Fruit fly (Drosophila melanogaster) Kc167 (cell line): Measurements from ENCODE around the gene CG32069.

Source experiments
- Myc ChIP-seq: fragments of >200 bp; optimal IDR thresholded peaks from 2 replicates; lab custom pipeline; 2017; ENCODE audit warnings: missing external identifiers
- Sin3A ChIP-seq: fragments of >200 bp; optimal IDR thresholded peaks from 2 replicates; lab custom pipeline; 2018; ENCODE audit warnings: missing external identifiers
- h ChIP-seq: fragments of >200 bp; optimal IDR thresholded peaks from 3 replicates; lab custom pipeline; 2018; ENCODE audit warnings: missing external identifiers
- psq ChIP-seq: fragments of >200 bp; optimal IDR thresholded peaks from 2 replicates; lab custom pipeline; 2017; ENCODE audit warnings: missing external identifiers
- ttk ChIP-seq: sonication (Bioruptor generic); optimal IDR thresholded peaks from 2 replicates; lab custom pipeline; 2017; ENCODE audit warnings: missing external identifiers

DNA sequence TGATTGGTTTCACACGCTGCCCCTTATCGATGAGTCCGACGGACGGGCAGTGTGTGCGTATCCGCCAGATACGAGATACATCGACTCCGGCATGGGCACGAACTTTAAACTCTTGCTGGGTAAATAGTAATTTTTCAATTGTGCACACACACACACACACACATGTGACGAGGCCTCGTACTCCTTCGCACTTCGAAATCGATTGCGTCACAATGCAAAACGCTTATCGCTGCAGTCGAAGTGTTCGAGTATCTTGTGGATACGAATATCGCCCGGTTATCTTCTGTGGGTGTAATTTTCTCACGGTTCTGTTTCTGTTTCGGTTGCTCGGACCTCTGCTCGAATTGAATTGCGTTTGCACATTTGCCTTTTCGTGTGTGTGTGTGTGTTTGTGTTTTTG is 27.4 kb downstream of the CG32069 start:
- TF ChIP-seq h (lab: Kevin White, UChicago) (no peak), Sin3A (lab: Kevin White, UChicago) (no peak), psq (lab: Kevin White, UChicago) (no peak), ttk (no peak), Myc (lab: Kevin White, UChicago) (no peak)
